Worm (Caenorhabditis elegans) whole organism, L2 larva: ENCODE measurements around the gene dpy-8.
A peak's percentile ranks its signal among the peaks of the same experiment; 100 is the strongest.

Experiments
- C34F6.9 ChIP-seq: fragments of 150-350 bp; optimal IDR thresholded peaks from 2 replicates; lab custom pipeline; 2014; ENCODE audit warnings: missing biosample characterization, missing genetic modification characterization
- F13H6.1 ChIP-seq: sonication (generic microtip); optimal IDR thresholded peaks from 2 replicates; lab custom pipeline; 2016; ENCODE audit warnings: missing genetic modification characterization, missing compliant biosample characterization
- R02D3.7 ChIP-seq: fragments of 150-350 bp; optimal IDR thresholded peaks from 2 replicates; lab custom pipeline; 2014; ENCODE audit warnings: missing biosample characterization, missing genetic modification characterization
- Y55F3AM.14 ChIP-seq: fragments of 200-800 bp; sonication (Bioruptor generic); optimal IDR thresholded peaks from 2 replicates; lab custom pipeline; 2018; ENCODE audit warnings: mild to moderate bottlenecking, missing genetic modification characterization, missing compliant biosample characterization
- ZK546.5 ChIP-seq: sonication (generic microtip); optimal IDR thresholded peaks from 2 replicates; lab custom pipeline; 2017; ENCODE audit warnings: missing biosample characterization, missing genetic modification characterization
- alr-1 ChIP-seq: fragments of 150-350 bp; optimal IDR thresholded peaks from 2 replicates; lab custom pipeline; 2014; ENCODE audit warnings: missing biosample characterization, missing genetic modification characterization
- aly-2 ChIP-seq: fragments of 150-350 bp; optimal IDR thresholded peaks from 2 replicates; lab custom pipeline; 2014; ENCODE audit warnings: missing biosample characterization, missing genetic modification characterization
- ama-1 ChIP-seq: fragments of 150-350 bp; optimal IDR thresholded peaks from 2 replicates; lab custom pipeline; 2018; ENCODE audit warnings: inconsistent platforms
- blmp-1 ChIP-seq: sonication (generic microtip); optimal IDR thresholded peaks from 2 replicates; lab custom pipeline; 2017; ENCODE audit warnings: missing genetic modification characterization, mild to moderate bottlenecking, missing compliant biosample characterization, antibody characterized with exemption, moderate library complexity; ENCODE audit not compliant: insufficient read depth
- ceh-16 ChIP-seq: fragments of 150-350 bp; optimal IDR thresholded peaks from 2 replicates; lab custom pipeline; 2014; ENCODE audit warnings: missing biosample characterization, missing genetic modification characterization
- ceh-82 ChIP-seq: fragments of 150-350 bp; optimal IDR thresholded peaks from 2 replicates; lab custom pipeline; 2014; ENCODE audit warnings: missing biosample characterization, missing genetic modification characterization
- crh-2 ChIP-seq: sonication (generic microtip); optimal IDR thresholded peaks from 2 replicates; lab custom pipeline; 2017; ENCODE audit warnings: missing biosample characterization, missing genetic modification characterization
- dmd-4 ChIP-seq: sonication (generic microtip); optimal IDR thresholded peaks from 2 replicates; lab custom pipeline; 2017; ENCODE audit warnings: missing biosample characterization, missing genetic modification characterization
- egl-27 ChIP-seq: sonication (generic microtip); optimal IDR thresholded peaks from 3 replicates; lab custom pipeline; 2017; ENCODE audit warnings: missing biosample characterization, missing genetic modification reagents, missing genetic modification characterization
- elt-3 ChIP-seq: sonication (generic microtip); optimal IDR thresholded peaks from 2 replicates; lab custom pipeline; 2017; ENCODE audit warnings: missing biosample characterization, missing genetic modification characterization
- fos-1 ChIP-seq: fragments of 150-350 bp; optimal IDR thresholded peaks from 2 replicates; lab custom pipeline; 2014; ENCODE audit warnings: missing biosample characterization, missing genetic modification characterization
- gmeb-1 ChIP-seq: fragments of 150-350 bp; optimal IDR thresholded peaks from 2 replicates; lab custom pipeline; 2014; ENCODE audit warnings: missing biosample characterization, missing genetic modification characterization
- lin-11 ChIP-seq: fragments of 150-350 bp; sonication (generic microtip); optimal IDR thresholded peaks from 2 replicates; lab custom pipeline; 2014; ENCODE audit warnings: missing biosample characterization, missing genetic modification characterization, inconsistent platforms, mixed read lengths
- lin-13 ChIP-seq: fragments of 150-350 bp; optimal IDR thresholded peaks from 2 replicates; lab custom pipeline; 2014; ENCODE audit warnings: missing biosample characterization, missing genetic modification reagents, missing genetic modification characterization
- lin-39 ChIP-seq: fragments of 150-350 bp; optimal IDR thresholded peaks from 2 replicates; lab custom pipeline; 2014; ENCODE audit warnings: missing biosample characterization, missing genetic modification reagents, missing genetic modification characterization
- lsy-2 ChIP-seq, 2 experiments: fragments of 150-350 bp in 1 of 2; sonication (generic microtip) in 1 of 2; optimal IDR thresholded peaks; 2 replicates each; lab custom pipeline; 2014 to 2017; ENCODE audit warnings: missing biosample characterization in 2 of 2, missing genetic modification characterization in 2 of 2
- mab-5 ChIP-seq: fragments of 150-350 bp; optimal IDR thresholded peaks from 2 replicates; lab custom pipeline; 2014; ENCODE audit warnings: missing biosample characterization, missing genetic modification characterization
- mbf-1 ChIP-seq: sonication (generic microtip); optimal IDR thresholded peaks from 2 replicates; lab custom pipeline; 2017; ENCODE audit warnings: missing biosample characterization, missing genetic modification characterization
- mdl-1 ChIP-seq, 2 experiments: fragments of 150-350 bp in 1 of 2; sonication (generic microtip) in 1 of 2; optimal IDR thresholded peaks; 2 replicates each; lab custom pipeline; 2017; ENCODE audit warnings: missing biosample characterization in 2 of 2, missing genetic modification characterization in 2 of 2
- nhr-11 ChIP-seq: fragments of 150-350 bp; optimal IDR thresholded peaks from 2 replicates; lab custom pipeline; 2014; ENCODE audit warnings: missing biosample characterization, missing genetic modification characterization
- nhr-129 ChIP-seq: fragments of 150-350 bp; optimal IDR thresholded peaks from 2 replicates; lab custom pipeline; 2014; ENCODE audit warnings: missing biosample characterization, missing genetic modification characterization
- nhr-21 ChIP-seq: fragments of 150-350 bp; optimal IDR thresholded peaks from 2 replicates; lab custom pipeline; 2014; ENCODE audit warnings: missing biosample characterization, missing genetic modification characterization
- nhr-25 ChIP-seq: fragments of 150-350 bp; sonication (generic microtip); optimal IDR thresholded peaks from 3 replicates; lab custom pipeline; 2014; ENCODE audit warnings: missing biosample characterization, missing genetic modification characterization
- nhr-6 ChIP-seq: fragments of 150-350 bp; optimal IDR thresholded peaks from 2 replicates; lab custom pipeline; 2014; ENCODE audit warnings: missing biosample characterization, missing genetic modification characterization
- nhr-77 ChIP-seq: fragments of 150-350 bp; optimal IDR thresholded peaks from 2 replicates; lab custom pipeline; 2014; ENCODE audit warnings: missing biosample characterization, missing genetic modification characterization
- sem-4 ChIP-seq: fragments of 150-350 bp; optimal IDR thresholded peaks from 2 replicates; lab custom pipeline; 2014; ENCODE audit warnings: missing biosample characterization, missing genetic modification reagents, missing genetic modification characterization
- skn-1 ChIP-seq: sonication (generic microtip); optimal IDR thresholded peaks from 2 replicates; lab custom pipeline; 2017; ENCODE audit warnings: missing biosample characterization, missing genetic modification characterization
- sma-3 ChIP-seq: sonication (generic microtip); optimal IDR thresholded peaks from 2 replicates; lab custom pipeline; 2016; ENCODE audit warnings: missing genetic modification reagents, missing genetic modification characterization, missing compliant biosample characterization
- sma-9 ChIP-seq, 2 experiments: fragments of 150-350 bp in 1 of 2; sonication (generic microtip) in 1 of 2; optimal IDR thresholded peaks; 2 replicates each; lab custom pipeline; 2014 to 2016; ENCODE audit warnings: missing genetic modification characterization in 2 of 2, mild to moderate bottlenecking in 1 of 2, missing biosample characterization in 1 of 2, missing compliant biosample characterization in 1 of 2, missing genetic modification reagents in 1 of 2, moderate library complexity in 1 of 2
- snpc-4 ChIP-seq: fragments of 150-350 bp; optimal IDR thresholded peaks from 2 replicates; lab custom pipeline; 2014; ENCODE audit warnings: missing biosample characterization, missing genetic modification characterization
- unc-39 ChIP-seq: fragments of 150-350 bp; optimal IDR thresholded peaks from 2 replicates; lab custom pipeline; 2014; ENCODE audit warnings: missing biosample characterization, missing genetic modification characterization
- unc-55 ChIP-seq: fragments of 150-350 bp; sonication (generic microtip); optimal IDR thresholded peaks from 3 replicates; lab custom pipeline; 2014; ENCODE audit warnings: missing biosample characterization, missing genetic modification reagents, missing genetic modification characterization
- zag-1 ChIP-seq: fragments of 150-350 bp; optimal IDR thresholded peaks from 2 replicates; lab custom pipeline; 2014; ENCODE audit warnings: missing biosample characterization, missing genetic modification characterization
- ztf-1 ChIP-seq: fragments of 200-800 bp; sonication (Bioruptor generic); conservative IDR thresholded peaks from 2 replicates; pipeline ENCODE4 v1.3.6; 2022; ENCODE audit warnings: missing genetic modification characterization, missing compliant biosample characterization
- ztf-11 ChIP-seq: sonication (generic microtip); optimal IDR thresholded peaks from 2 replicates; lab custom pipeline; 2017; ENCODE audit warnings: missing biosample characterization, missing genetic modification characterization
- ztf-4 ChIP-seq: fragments of 150-350 bp; optimal IDR thresholded peaks from 2 replicates; lab custom pipeline; 2014; ENCODE audit warnings: missing biosample characterization, missing genetic modification characterization

dpy-8 gene

DNA sequence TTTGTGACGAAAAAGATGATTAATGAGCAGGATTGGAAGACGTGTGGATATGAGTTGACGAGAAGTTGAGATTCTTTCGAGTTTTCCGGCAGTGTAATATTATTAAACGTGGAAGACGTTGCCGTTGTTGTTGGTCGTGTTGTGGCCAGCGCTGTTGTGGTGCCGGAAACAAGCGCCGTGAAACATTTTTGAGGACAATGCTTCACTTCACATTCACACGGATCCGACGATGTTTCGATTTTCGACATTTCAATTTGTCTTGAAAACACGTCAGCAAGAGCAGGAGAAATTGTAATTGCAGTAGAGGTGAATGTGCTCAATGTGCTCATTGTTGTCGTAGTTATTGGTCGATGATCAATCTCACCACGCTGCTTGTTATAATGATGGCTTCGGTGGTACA lies 18.5 kb upstream of the dpy-8 start:
- TF ChIP-seq nhr-11 (tag; lab: Kevin White, UChicago): no peak

DNA sequence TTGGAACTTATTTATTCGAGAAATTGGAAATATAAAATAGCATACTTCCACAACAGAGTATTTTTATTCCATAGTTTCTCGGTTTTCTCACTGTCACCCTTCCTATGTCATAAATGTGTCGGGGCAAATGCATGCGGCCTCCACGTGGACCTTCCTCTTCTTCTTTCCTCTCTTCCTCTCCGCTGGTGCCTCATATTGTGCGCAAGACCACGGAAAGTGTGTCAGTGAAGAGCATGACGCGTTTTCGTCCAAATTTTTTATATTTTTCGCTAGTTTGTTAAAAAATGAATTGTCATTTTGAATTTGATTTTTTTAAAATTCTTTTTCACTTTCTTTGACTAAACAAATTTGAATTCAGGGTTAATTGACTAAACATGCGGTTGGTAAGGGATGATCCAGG lies 14.8 kb upstream of the dpy-8 start, which contains the start of gene mans-3:
Gene mans-3, plus strand, starts transcription at position 359 of the 400 bp plus-strand sequence.
- TF ChIP-seq ZK546.5 (tag; lab: Kevin White, UChicago) (no peak), mdl-1 (tag; optimal IDR thresholded peaks at IDR 0.05; lab: Kevin White, UChicago) (peak; percentile 82 to 98), crh-2 (tag; lab: Kevin White, UChicago) (peak; percentile 98), egl-27 (tag; lab: Kevin White, UChicago) (peak; percentile 85), nhr-6 (tag; lab: Kevin White, UChicago) (peak; percentile 88), mab-5 (peak; percentile 80), lin-39 (tag; lab: Kevin White, UChicago) (peak; percentile 23), sma-9 (GFP tag; optimal IDR thresholded peaks at IDR 0.05; lab: Kevin White, UChicago) (peak; percentile 94), sma-9 (tag; optimal IDR thresholded peaks at IDR 0.05; lab: Kevin White, UChicago) (no peak), unc-55 (GFP tag; lab: Kevin White, UChicago) (peak; percentile 86), elt-3 (tag; lab: Kevin White, UChicago) (no peak), nhr-11 (tag; lab: Kevin White, UChicago) (no peak), fos-1 (tag; lab: Kevin White, UChicago) (peak; percentile 88), ceh-16 (tag; lab: Kevin White, UChicago) (peak; percentile 59), nhr-25 (tag; lab: Kevin White, UChicago) (peak; percentile 90), lin-13 (GFP tag; lab: Kevin White, UChicago) (peak; percentile 87), F13H6.1 (tag; lab: Kevin White, UChicago) (peak; percentile 91), ztf-11 (tag; lab: Kevin White, UChicago) (no peak), ztf-4 (tag; lab: Kevin White, UChicago) (peak; percentile 67), zag-1 (peak; percentile 81), lin-11 (peak; percentile 71), skn-1 (tag; lab: Kevin White, UChicago) (peak; percentile 67), aly-2 (tag; lab: Kevin White, UChicago) (no peak), lsy-2 (tag; optimal IDR thresholded peaks at IDR 0.05; lab: Kevin White, UChicago) (peak; percentile 77 to 93), sma-3 (peak; percentile 86), blmp-1 (tag; lab: Kevin White, UChicago) (peak; percentile 43), nhr-129 (tag; lab: Kevin White, UChicago) (peak; percentile 93), unc-39 (tag; lab: Kevin White, UChicago) (no peak), nhr-77 (tag; lab: Kevin White, UChicago) (peak; percentile 48), dmd-4 (no peak), ama-1 (lab: Kevin White, UChicago) (peak; percentile 5), nhr-21 (peak; percentile 89), sem-4 (tag; lab: Kevin White, UChicago) (peak; percentile 89), gmeb-1 (tag; lab: Kevin White, UChicago) (peak; percentile 85), snpc-4 (tag; lab: Kevin White, UChicago) (peak; percentile 68), C34F6.9 (tag; lab: Kevin White, UChicago) (peak; percentile 92), Y55F3AM.14 (GFP tag; lab: Kevin White, UChicago) (peak; percentile 43), ztf-1 (GFP tag; lab: Robert Waterston, UW) (no peak)

DNA sequence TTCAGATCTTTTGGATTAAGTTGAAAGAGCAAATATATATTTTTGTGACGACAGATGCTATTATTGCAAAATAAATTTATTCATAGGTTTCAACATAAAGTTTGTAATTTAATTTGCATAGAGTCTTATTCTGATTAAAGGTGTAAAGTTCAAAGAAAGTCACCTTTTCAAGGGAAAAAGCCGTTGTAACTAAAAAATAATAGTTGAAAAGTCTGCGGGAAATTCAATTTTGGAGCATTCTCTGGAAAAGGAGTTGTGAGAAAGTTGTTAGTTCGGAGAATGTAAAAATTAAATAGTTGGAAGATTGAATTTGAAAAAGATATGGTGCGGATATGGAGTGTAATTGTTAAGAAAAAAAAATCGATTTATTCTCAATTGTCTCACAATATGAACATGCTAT lies 13.8 kb upstream of the dpy-8 start:
- TF ChIP-seq Y55F3AM.14 (GFP tag; lab: Kevin White, UChicago) (no peak), nhr-21 (peak; percentile 20), lsy-2 (tag; optimal IDR thresholded peaks at IDR 0.05; lab: Kevin White, UChicago) (peak in 1 of 2 experiments; percentile 7), egl-27 (tag; lab: Kevin White, UChicago) (no peak), sma-3 (no peak), nhr-129 (tag; lab: Kevin White, UChicago) (no peak)

- TF ChIP-seq mbf-1 (tag; lab: Kevin White, UChicago): no peak
- TF ChIP-seq R02D3.7 (tag; lab: Kevin White, UChicago): no peak
- no peak for TF ChIP-seq skn-1 (tag; lab: Kevin White, UChicago)
- no peak for TF ChIP-seq lsy-2 (tag; optimal IDR thresholded peaks at IDR 0.05; lab: Kevin White, UChicago)
- no peak for TF ChIP-seq mab-5
- no peak for TF ChIP-seq sma-9 (GFP tag; optimal IDR thresholded peaks at IDR 0.05; lab: Kevin White, UChicago)
- TF ChIP-seq sma-9 (tag; optimal IDR thresholded peaks at IDR 0.05; lab: Kevin White, UChicago): no peak
- no peak for TF ChIP-seq C34F6.9 (tag; lab: Kevin White, UChicago)
- no peak for TF ChIP-seq alr-1 (tag; lab: Kevin White, UChicago)
- TF ChIP-seq lin-11: no peak
- TF ChIP-seq dmd-4: no peak
- TF ChIP-seq nhr-25 (tag; lab: Kevin White, UChicago): no peak
- TF ChIP-seq fos-1 (tag; lab: Kevin White, UChicago): no peak
- no peak for TF ChIP-seq ceh-82 (tag; lab: Kevin White, UChicago)
- TF ChIP-seq unc-39 (tag; lab: Kevin White, UChicago): no peak
- no peak for TF ChIP-seq ztf-1 (GFP tag; lab: Robert Waterston, UW)
- TF ChIP-seq lin-13 (GFP tag; lab: Kevin White, UChicago): no peak
- no peak for TF ChIP-seq ceh-16 (tag; lab: Kevin White, UChicago)
- TF ChIP-seq aly-2 (tag; lab: Kevin White, UChicago): no peak
- TF ChIP-seq ama-1 (lab: Kevin White, UChicago): no peak
Measured at ce11 chrX:5162755-5163154, 12.5 kb upstream of the dpy-8 start, which contains the start of gene EGAP5.1. TSS of gene EGAP5.1 (plus strand) at chrX:5163055.
